Worm (Caenorhabditis elegans): Measurements from ENCODE around the gene F17A9.5.

DNA sequence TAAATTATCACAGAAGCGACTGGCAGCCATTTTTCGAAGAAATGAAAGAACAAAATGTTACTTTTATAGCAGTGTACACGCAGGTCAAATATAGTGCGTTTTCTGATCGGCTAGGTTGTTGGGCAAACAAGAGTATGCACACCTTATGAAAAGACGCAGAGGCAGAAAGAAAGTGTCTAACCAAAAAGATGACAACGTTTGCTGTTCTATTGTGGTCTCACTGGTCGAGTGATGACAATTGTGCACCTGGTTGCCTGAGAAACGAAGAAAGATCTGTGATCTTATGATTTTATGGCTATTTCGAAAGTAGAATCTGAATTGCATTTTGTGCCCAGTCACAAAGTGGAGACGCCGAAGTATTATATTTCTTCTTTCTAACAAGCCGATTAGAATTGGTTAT lies 2.3 kb downstream of the F17A9.5 start, which contains the start of gene F17A9.4:
- no peak for TF ChIP-seq K02D7.2 (tag; optimal IDR thresholded peaks at IDR 0.05)
- no peak for TF ChIP-seq unc-42 (tag; optimal IDR thresholded peaks at IDR 0.05)
- TF ChIP-seq ceh-18 (tag; optimal IDR thresholded peaks at IDR 0.05): no peak
- TF ChIP-seq unc-86 (tag; optimal IDR thresholded peaks at IDR 0.05): no peak
- no peak for TF ChIP-seq tbx-7 (tag; optimal IDR thresholded peaks at IDR 0.05)
- TF ChIP-seq nhr-11 (tag; optimal IDR thresholded peaks at IDR 0.05): no peak
- no peak for TF ChIP-seq K09A11.1 (tag; optimal IDR thresholded peaks at IDR 0.05; ENCODE audit: insufficient read depth)
- no peak for TF ChIP-seq npax-4 (tag; optimal IDR thresholded peaks at IDR 0.05)
- no peak for TF ChIP-seq nhr-232 (tag; optimal IDR thresholded peaks at IDR 0.05)
- TF ChIP-seq nfya-1 (tag; optimal IDR thresholded peaks at IDR 0.05): no peak
- TF ChIP-seq zip-5 (tag; optimal IDR thresholded peaks at IDR 0.05): no peak
- peak; percentile 28 for TF ChIP-seq pqm-1 (tag; optimal IDR thresholded peaks at IDR 0.05)
- TF ChIP-seq fkh-10 (GFP tag; optimal IDR thresholded peaks at IDR 0.05): no peak
- TF ChIP-seq tbx-2 (tag; optimal IDR thresholded peaks at IDR 0.05): no peak
